Worm (Caenorhabditis elegans): ENCODE measurements around the gene T03G6.1.

The T03G6.1 gene

ce11 chrX:2590777-2591176 lies 17.3 kb upstream of the T03G6.1 start (continued):
- TF ChIP-seq nhr-85 (tag) (peak; percentile 83), fkh-4 (tag; optimal IDR thresholded peaks at IDR 0.05; ENCODE audit: borderline replicate concordance) (no peak), pqm-1 (tag; optimal IDR thresholded peaks at IDR 0.05) (no peak), alr-1 (tag; optimal IDR thresholded peaks at IDR 0.05; ENCODE audit: borderline replicate concordance) (no peak), mab-9 (GFP tag; IDR thresholded peaks at IDR 0.05) (no peak), sox-4 (tag; optimal IDR thresholded peaks at IDR 0.05) (no peak), nhr-90 (tag; optimal IDR thresholded peaks at IDR 0.05; ENCODE audit: poor library complexity) (peak; percentile 36), vab-15 (tag; optimal IDR thresholded peaks at IDR 0.05) (peak; percentile 43), nhr-84 (tag; optimal IDR thresholded peaks at IDR 0.05) (no peak), tlp-1 (tag; optimal IDR thresholded peaks at IDR 0.05) (no peak), lin-35 (GFP tag; optimal IDR thresholded peaks at IDR 0.05) (peak in 1 of 2 experiments; percentile 55), ceh-8 (GFP tag; optimal IDR thresholded peaks at IDR 0.05) (no peak), pag-3 (tag; optimal IDR thresholded peaks at IDR 0.05; ENCODE audit: borderline replicate concordance, insufficient read depth) (no peak), nhr-76 (tag; optimal IDR thresholded peaks at IDR 0.05) (no peak), lin-13 (GFP tag; optimal IDR thresholded peaks at IDR 0.05) (no peak), unc-62 (GFP tag; optimal IDR thresholded peaks at IDR 0.05) (no peak), xbp-1 (tag; optimal IDR thresholded peaks at IDR 0.05) (no peak)

ce11 chrX:2591586-2592000 lies 16.4 kb upstream of the T03G6.1 start:
- TF ChIP-seq isw-1 (GFP tag; IDR thresholded peaks at IDR 0.05) (no peak; the same call in 1 of the 2 replicates), ceh-8 (GFP tag; optimal IDR thresholded peaks at IDR 0.05) (no peak), efl-3 (GFP tag; optimal IDR thresholded peaks at IDR 0.05) (no peak), Y116A8C.19 (tag; optimal IDR thresholded peaks at IDR 0.05; ENCODE audit: borderline replicate concordance) (no peak), ceh-82 (tag; optimal IDR thresholded peaks at IDR 0.05) (peak; percentile 13 to 21 (median 20)), fos-1 (tag; optimal IDR thresholded peaks at IDR 0.05) (no peak), ets-5 (GFP tag; IDR thresholded peaks at IDR 0.05) (no peak), sox-4 (tag; optimal IDR thresholded peaks at IDR 0.05) (no peak), nhr-84 (tag; optimal IDR thresholded peaks at IDR 0.05) (peak; percentile 8), unc-130 (tag; optimal IDR thresholded peaks at IDR 0.05) (peak; percentile 79), aly-2 (tag; optimal IDR thresholded peaks at IDR 0.05) (no peak), nhr-90 (tag; optimal IDR thresholded peaks at IDR 0.05; ENCODE audit: poor library complexity) (peak; percentile 56), blmp-1 (tag; optimal IDR thresholded peaks at IDR 0.05) (peak; percentile 97), skn-1 (tag; optimal IDR thresholded peaks at IDR 0.05) (peak; percentile 83), fkh-8 (tag; optimal IDR thresholded peaks at IDR 0.05) (no peak), tlp-1 (tag; optimal IDR thresholded peaks at IDR 0.05) (no peak), pqm-1 (tag; optimal IDR thresholded peaks at IDR 0.05) (no peak), egl-27 (tag; optimal IDR thresholded peaks at IDR 0.05) (peak in 1 of 2 experiments; percentile 13), hlh-4 (tag; optimal IDR thresholded peaks at IDR 0.05) (no peak), elt-2 (tag; optimal IDR thresholded peaks at IDR 0.05) (no peak), aha-1 (tag; optimal IDR thresholded peaks at IDR 0.05) (no peak), lin-15B (tag; optimal IDR thresholded peaks at IDR 0.05) (no peak), jun-1 (tag; optimal IDR thresholded peaks at IDR 0.05) (peak; percentile 42), lin-35 (GFP tag; optimal IDR thresholded peaks at IDR 0.05) (peak; percentile 54 to 61), ces-1 (GFP tag; optimal IDR thresholded peaks at IDR 0.05) (no peak), C04F5.9 (tag; optimal IDR thresholded peaks at IDR 0.05) (no peak), xbp-1 (tag; optimal IDR thresholded peaks at IDR 0.05) (peak; percentile 49), nhr-71 (tag; optimal IDR thresholded peaks at IDR 0.05) (peak; percentile 85), ceh-88 (GFP tag; IDR thresholded peaks at IDR 0.05) (no peak), nhr-85 (tag) (peak; percentile 96), C34B4.2 (tag; optimal IDR thresholded peaks at IDR 0.05) (no peak), sup-37 (GFP tag; optimal IDR thresholded peaks at IDR 0.05) (no peak), dpl-1 (GFP tag; optimal IDR thresholded peaks at IDR 0.05) (peak; percentile 30 to 42 (median 38)), vab-15 (tag; optimal IDR thresholded peaks at IDR 0.05) (no peak), nhr-77 (tag; optimal IDR thresholded peaks at IDR 0.05) (peak; percentile 81), ceh-63 (GFP tag; optimal IDR thresholded peaks at IDR 0.05) (no peak), hlh-17 (GFP tag; optimal IDR thresholded peaks at IDR 0.05; ENCODE audit: borderline replicate concordance) (no peak), hpl-2 (GFP tag; optimal IDR thresholded peaks at IDR 0.05) (no peak), unc-30 (tag; optimal IDR thresholded peaks at IDR 0.05) (no peak), ceh-90 (tag; optimal IDR thresholded peaks at IDR 0.05) (no peak), elt-3 (tag; optimal IDR thresholded peaks at IDR 0.05) (peak in 2 of 6 experiments; percentile 44), unc-62 (GFP tag; optimal IDR thresholded peaks at IDR 0.05) (no peak), egl-13 (tag; optimal IDR thresholded peaks at IDR 0.05) (no peak)
